Fruit fly (Drosophila melanogaster) whole organism, adult: ENCODE measurements around the gene CG3513.

ENCODE experiments used
- CG11617 ChIP-seq: fragments of 200-800 bp; sonication (Bioruptor generic); optimal IDR thresholded peaks from 2 replicates; lab custom pipeline; 2017; ENCODE audit warnings: mild to moderate bottlenecking, missing biosample characterization, missing genetic modification reagents, missing genetic modification characterization
- CG14711 ChIP-seq: fragments of 200-800 bp; sonication (Bioruptor generic); optimal IDR thresholded peaks from 2 replicates; lab custom pipeline; 2018; ENCODE audit warnings: missing biosample characterization, mild to moderate bottlenecking, missing genetic modification characterization, moderate library complexity
- CG1620 ChIP-seq: fragments of 200-800 bp; sonication (Bioruptor generic); optimal IDR thresholded peaks from 2 replicates; lab custom pipeline; 2016; ENCODE audit warnings: missing biosample characterization, missing genetic modification characterization
- CG5204 ChIP-seq: fragments of 200-800 bp; sonication (Bioruptor generic); optimal IDR thresholded peaks from 2 replicates; lab custom pipeline; 2016; ENCODE audit warnings: missing biosample characterization, missing genetic modification characterization
- CG7045 ChIP-seq: fragments of 200-800 bp; sonication (Bioruptor generic); optimal IDR thresholded peaks from 2 replicates; lab custom pipeline; 2017; ENCODE audit warnings: missing biosample characterization, mild to moderate bottlenecking, missing genetic modification characterization
- CG7101 ChIP-seq: fragments of 200-800 bp; sonication (Bioruptor generic); optimal IDR thresholded peaks from 2 replicates; lab custom pipeline; 2018; ENCODE audit warnings: missing biosample characterization, mild to moderate bottlenecking, missing genetic modification characterization, moderate library complexity
- Clk ChIP-seq: fragments of 200-800 bp; sonication (Bioruptor generic); optimal IDR thresholded peaks from 2 replicates; lab custom pipeline; 2017; ENCODE audit warnings: missing biosample characterization, missing genetic modification characterization
- Hr96 ChIP-seq: fragments of 200-800 bp; sonication (Bioruptor generic); optimal IDR thresholded peaks from 2 replicates; lab custom pipeline; 2016; ENCODE audit warnings: missing biosample characterization, missing genetic modification characterization
- Mnt ChIP-seq: fragments of 200-800 bp; sonication (Bioruptor generic); optimal IDR thresholded peaks from 2 replicates; lab custom pipeline; 2016; ENCODE audit warnings: missing biosample characterization, mild to moderate bottlenecking, missing genetic modification characterization
- cic ChIP-seq: fragments of 200-800 bp; sonication (Bioruptor generic); optimal IDR thresholded peaks from 2 replicates; lab custom pipeline; 2017; ENCODE audit warnings: missing biosample characterization, mild to moderate bottlenecking, missing genetic modification characterization, moderate library complexity
- cnc ChIP-seq, 2 experiments: fragments of >200 bp; optimal IDR thresholded peaks; 2 replicates each; lab custom pipeline; 2017
- kay ChIP-seq: fragments of 200-800 bp; sonication (Bioruptor generic); peaks from one replicate; lab custom pipeline; 2016; ENCODE audit warnings: missing biosample characterization, missing genetic modification characterization, borderline replicate concordance
- pad ChIP-seq: fragments of 200-800 bp; sonication (Bioruptor generic); optimal IDR thresholded peaks from 3 replicates; lab custom pipeline; 2017; ENCODE audit warnings: missing biosample characterization, missing genetic modification characterization, mild to moderate bottlenecking, moderate library complexity, missing genetic modification reagents
- toe ChIP-seq: fragments of 200-800 bp; sonication (Bioruptor generic); optimal IDR thresholded peaks from 2 replicates; lab custom pipeline; 2016; ENCODE audit warnings: missing biosample characterization, missing genetic modification characterization

- TF ChIP-seq cnc (optimal IDR thresholded peaks at IDR 0.05; lab: Kevin White, UChicago) (no peak), Mnt (GFP tag; lab: Kevin White, UChicago) (no peak), Hr96 (GFP tag; lab: Kevin White, UChicago) (peak; percentile 52), Clk (GFP tag; lab: Kevin White, UChicago) (no peak), CG5204 (peak; percentile 55), toe (peak; percentile 36), pad (GFP tag; lab: Kevin White, UChicago) (peak; percentile 95), CG11617 (GFP tag; lab: Kevin White, UChicago) (peak; percentile 15), kay (GFP tag; lab: Kevin White, UChicago) (peak; percentile 96), CG7101 (tag; lab: Kevin White, UChicago) (no peak), cic (no peak), CG14711 (tag; lab: Kevin White, UChicago) (peak; percentile 29), CG7045 (GFP tag; lab: Kevin White, UChicago) (no peak), CG1620 (GFP tag; lab: Kevin White, UChicago) (peak; percentile 6)
Measured at dm6 chr2L:3712949-3713416, 20.0 kb upstream of the CG3513 start, which contains the start of the genes CG31955 and CG2818.
